Worm (Caenorhabditis elegans) whole organism, L2 larva: ENCODE measurements around the gene W01A11.7.

Source experiments
- Y55F3AM.14 ChIP-seq: fragments of 200-800 bp; sonication (Bioruptor generic); optimal IDR thresholded peaks from 2 replicates; lab custom pipeline; 2018; ENCODE audit warnings: mild to moderate bottlenecking, missing genetic modification characterization, missing compliant biosample characterization
- blmp-1 ChIP-seq: sonication (generic microtip); optimal IDR thresholded peaks from 2 replicates; lab custom pipeline; 2017; ENCODE audit warnings: missing genetic modification characterization, mild to moderate bottlenecking, missing compliant biosample characterization, antibody characterized with exemption, moderate library complexity; ENCODE audit not compliant: insufficient read depth
- elt-3 ChIP-seq: sonication (generic microtip); optimal IDR thresholded peaks from 2 replicates; lab custom pipeline; 2017; ENCODE audit warnings: missing biosample characterization, missing genetic modification characterization
- lin-13 ChIP-seq: fragments of 150-350 bp; optimal IDR thresholded peaks from 2 replicates; lab custom pipeline; 2014; ENCODE audit warnings: missing biosample characterization, missing genetic modification reagents, missing genetic modification characterization
- lsy-2 ChIP-seq, 2 experiments: fragments of 150-350 bp in 1 of 2; sonication (generic microtip) in 1 of 2; optimal IDR thresholded peaks; 2 replicates each; lab custom pipeline; 2014 to 2017; ENCODE audit warnings: missing biosample characterization in 2 of 2, missing genetic modification characterization in 2 of 2
- nhr-12 ChIP-seq: fragments of 150-350 bp; optimal IDR thresholded peaks from 2 replicates; lab custom pipeline; 2014; ENCODE audit warnings: missing biosample characterization, missing genetic modification characterization

DNA sequence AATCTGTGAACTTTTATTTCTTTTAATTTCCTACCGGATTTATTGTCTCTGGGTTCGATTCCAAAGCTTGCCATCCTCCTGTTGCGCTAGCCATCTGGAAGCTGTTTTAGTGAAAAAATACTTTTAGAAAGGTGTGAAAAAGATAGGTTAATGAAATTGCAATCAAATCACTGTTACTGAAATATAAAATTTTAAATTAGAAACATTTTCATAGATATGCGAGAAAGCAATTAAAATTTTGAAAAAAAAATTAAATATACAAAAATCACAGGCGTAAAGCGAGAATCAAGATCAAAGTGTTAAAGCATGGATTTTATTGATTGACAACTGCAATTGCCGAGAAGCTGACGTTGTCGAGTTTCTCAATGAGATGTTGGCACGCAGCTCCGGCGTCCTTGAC lies 4.5 kb upstream of the W01A11.7 start, which contains the start of gene ubh-2:
- TF ChIP-seq Y55F3AM.14 (GFP tag; lab: Kevin White, UChicago) (no peak), lin-13 (no peak), lsy-2 (tag; optimal IDR thresholded peaks at IDR 0.05; lab: Kevin White, UChicago) (no peak), nhr-12 (tag; lab: Kevin White, UChicago) (no peak), elt-3 (tag; lab: Kevin White, UChicago) (no peak), blmp-1 (no peak)
